Worm (Caenorhabditis elegans) whole organism, young adult: ENCODE results near the gene W04E12.4.
A peak's percentile ranks its signal among the peaks of the same experiment; 100 is the strongest.

Experiments
- B0261.1 ChIP-seq: sonication (generic microtip); optimal IDR thresholded peaks from 2 replicates; lab custom pipeline; 2016; ENCODE audit warnings: mild to moderate bottlenecking, missing genetic modification characterization, moderate library complexity, missing compliant biosample characterization
- C17E4.6 ChIP-seq: fragments of 200-800 bp; sonication (Bioruptor generic); IDR thresholded peaks from 2 replicates; pipeline ENCODE4 v1.3.6; 2022; ENCODE audit warnings: missing genetic modification reagents, missing genetic modification characterization, missing compliant biosample characterization
- F22D6.2 ChIP-seq: sonication (generic microtip); optimal IDR thresholded peaks from 2 replicates; lab custom pipeline; 2016; ENCODE audit warnings: mild to moderate bottlenecking, missing genetic modification characterization, missing compliant biosample characterization
- F52B5.7 ChIP-seq: sonication (generic microtip); optimal IDR thresholded peaks from 2 replicates; lab custom pipeline; 2016; ENCODE audit warnings: mild to moderate bottlenecking, missing genetic modification characterization, missing compliant biosample characterization
- F55B11.4 ChIP-seq: sonication (generic microtip); optimal IDR thresholded peaks from 2 replicates; lab custom pipeline; 2016; ENCODE audit warnings: missing compliant biosample characterization, missing genetic modification characterization, borderline replicate concordance; ENCODE audit not compliant: insufficient read depth
- F57C9.4 ChIP-seq: sonication (generic microtip); optimal IDR thresholded peaks from 2 replicates; lab custom pipeline; 2017; ENCODE audit warnings: mild to moderate bottlenecking, missing genetic modification characterization, missing compliant biosample characterization
- K11D2.4 ChIP-seq: fragments of 200-800 bp; sonication (Bioruptor generic); IDR thresholded peaks from 2 replicates; pipeline ENCODE4 v1.3.6; 2022; ENCODE audit warnings: missing genetic modification reagents, missing genetic modification characterization, missing compliant biosample characterization
- T26A5.8 ChIP-seq: sonication (generic microtip); optimal IDR thresholded peaks from 2 replicates; lab custom pipeline; 2016; ENCODE audit warnings: missing genetic modification characterization, missing compliant biosample characterization
- Y79H2A.3 ChIP-seq: fragments of 200-800 bp; sonication (Bioruptor generic); conservative IDR thresholded peaks from 2 replicates; pipeline ENCODE4 v1.3.6; 2022; ENCODE audit warnings: missing genetic modification reagents, missing genetic modification characterization, missing compliant biosample characterization
- ama-1 ChIP-seq, 3 experiments: fragments of 150-350 bp in 1 of 3; sonication (generic microtip) in 2 of 3; optimal IDR thresholded peaks; 2 replicates each; lab custom pipeline; 2014 to 2018; ENCODE audit warnings: missing biosample characterization in 2 of 3, missing genetic modification characterization in 2 of 3, missing genetic modification reagents in 2 of 3
- aptf-3 ChIP-seq: fragments of 200-800 bp; sonication (Bioruptor generic); IDR thresholded peaks from 2 replicates; pipeline ENCODE4 v1.3.6; 2022; ENCODE audit warnings: missing genetic modification characterization, missing compliant biosample characterization
- attf-5 ChIP-seq: fragments of 200-800 bp; sonication (Bioruptor generic); optimal IDR thresholded peaks from 2 replicates; lab custom pipeline; 2018; ENCODE audit warnings: mild to moderate bottlenecking, missing genetic modification characterization, missing compliant biosample characterization
- bed-1 ChIP-seq: fragments of 200-800 bp; sonication (Bioruptor generic); IDR thresholded peaks from 2 replicates; pipeline ENCODE4 v1.3.6; 2022; ENCODE audit warnings: missing genetic modification reagents, missing genetic modification characterization, missing compliant biosample characterization
- ceh-100 ChIP-seq: fragments of 200-800 bp; sonication (Bioruptor generic); IDR thresholded peaks from 2 replicates; pipeline ENCODE4 v1.3.6; 2022; ENCODE audit warnings: missing genetic modification reagents, missing genetic modification characterization, missing compliant biosample characterization
- ceh-27 ChIP-seq: fragments of 200-800 bp; sonication (Bioruptor generic); optimal IDR thresholded peaks from 2 replicates; lab custom pipeline; 2018; ENCODE audit warnings: mild to moderate bottlenecking, missing genetic modification characterization, moderate library complexity, missing compliant biosample characterization
- ceh-79 ChIP-seq: sonication (generic microtip); optimal IDR thresholded peaks from 2 replicates; lab custom pipeline; 2017; ENCODE audit warnings: mild to moderate bottlenecking, missing genetic modification characterization, missing compliant biosample characterization
- dox-1 ChIP-seq: fragments of 200-800 bp; sonication (Bioruptor generic); IDR thresholded peaks from 2 replicates; pipeline ENCODE4 v1.3.6; 2022; ENCODE audit warnings: missing genetic modification reagents, missing genetic modification characterization, missing compliant biosample characterization
- efl-1 ChIP-seq: fragments of 150-350 bp; optimal IDR thresholded peaks from 2 replicates; lab custom pipeline; 2014; ENCODE audit warnings: missing biosample characterization, missing genetic modification reagents, missing genetic modification characterization
- egrh-3 ChIP-seq: fragments of 200-800 bp; sonication (Bioruptor generic); IDR thresholded peaks from 2 replicates; pipeline ENCODE4 v1.3.6; 2022; ENCODE audit warnings: missing genetic modification reagents, missing genetic modification characterization, missing compliant biosample characterization
- fkh-3 ChIP-seq: sonication (generic microtip); optimal IDR thresholded peaks from 2 replicates; lab custom pipeline; 2016; ENCODE audit warnings: mild to moderate bottlenecking, missing genetic modification characterization, missing compliant biosample characterization
- gei-17 ChIP-seq: fragments of 200-800 bp; sonication (Bioruptor generic); optimal IDR thresholded peaks from 2 replicates; lab custom pipeline; 2018; ENCODE audit warnings: mild to moderate bottlenecking, missing genetic modification characterization, missing compliant biosample characterization
- him-1 ChIP-seq: sonication (generic microtip); optimal IDR thresholded peaks from 2 replicates; lab custom pipeline; 2016; ENCODE audit warnings: missing genotype, missing genetic modification reagents, missing genetic modification characterization, missing compliant biosample characterization
- hlh-26 ChIP-seq: fragments of 200-800 bp; sonication (Bioruptor generic); conservative IDR thresholded peaks from 2 replicates; pipeline ENCODE4 v1.3.6; 2022; ENCODE audit warnings: missing genetic modification reagents, missing genetic modification characterization, missing compliant biosample characterization
- lin-40 ChIP-seq: sonication (generic microtip); optimal IDR thresholded peaks from 2 replicates; lab custom pipeline; 2016; ENCODE audit warnings: missing genetic modification characterization, mild to moderate bottlenecking, missing compliant biosample characterization, missing genotype, missing genetic modification reagents
- lin-54 ChIP-seq: fragments of 200-800 bp; sonication (Bioruptor generic); optimal IDR thresholded peaks from 2 replicates; lab custom pipeline; 2018; ENCODE audit warnings: mild to moderate bottlenecking, missing genetic modification characterization, missing compliant biosample characterization
- lsl-1 ChIP-seq: fragments of 200-800 bp; sonication (Bioruptor generic); optimal IDR thresholded peaks from 2 replicates; lab custom pipeline; 2018; ENCODE audit warnings: mild to moderate bottlenecking, missing genetic modification characterization, moderate library complexity, missing compliant biosample characterization
- lsy-27 ChIP-seq: sonication (generic microtip); optimal IDR thresholded peaks from 2 replicates; lab custom pipeline; 2017; ENCODE audit warnings: missing genetic modification characterization, mild to moderate bottlenecking, missing compliant biosample characterization, antibody characterized with exemption, missing genotype, borderline replicate concordance; ENCODE audit not compliant: insufficient read depth
- madf-10 ChIP-seq: sonication (generic microtip); optimal IDR thresholded peaks from 2 replicates; lab custom pipeline; 2016; ENCODE audit warnings: mild to moderate bottlenecking, missing genetic modification characterization, missing compliant biosample characterization
- madf-6 ChIP-seq: fragments of 200-800 bp; sonication (Bioruptor generic); IDR thresholded peaks from 2 replicates; pipeline ENCODE4 v1.3.6; 2022; ENCODE audit warnings: missing genetic modification reagents, missing genetic modification characterization, missing compliant biosample characterization
- mes-4 ChIP-seq: sonication (generic microtip); optimal IDR thresholded peaks from 2 replicates; lab custom pipeline; 2016; ENCODE audit warnings: missing genotype, missing genetic modification characterization, missing compliant biosample characterization
- nfya-2 ChIP-seq: fragments of 200-800 bp; sonication (Bioruptor generic); IDR thresholded peaks from 2 replicates; pipeline ENCODE4 v1.3.6; 2022; ENCODE audit warnings: missing genetic modification reagents, missing genetic modification characterization, missing compliant biosample characterization
- nfyb-1 ChIP-seq: fragments of 200-800 bp; sonication (Bioruptor generic); IDR thresholded peaks from 2 replicates; pipeline ENCODE4 v1.3.6; 2022; ENCODE audit warnings: missing genetic modification reagents, missing genetic modification characterization, missing compliant biosample characterization
- nhr-120 ChIP-seq: fragments of 200-800 bp; sonication (Bioruptor generic); IDR thresholded peaks from 2 replicates; pipeline ENCODE4 v1.3.6; 2022; ENCODE audit warnings: missing genetic modification characterization, missing compliant biosample characterization
- nhr-27 ChIP-seq: fragments of 200-800 bp; sonication (Bioruptor generic); optimal IDR thresholded peaks from 2 replicates; lab custom pipeline; 2018; ENCODE audit warnings: mild to moderate bottlenecking, missing genetic modification characterization, moderate library complexity, missing compliant biosample characterization
- nhr-80 ChIP-seq: sonication (generic microtip); optimal IDR thresholded peaks from 2 replicates; lab custom pipeline; 2016; ENCODE audit warnings: missing genetic modification characterization, missing compliant biosample characterization
- pha-4 ChIP-seq: fragments of 150-350 bp; sonication (generic microtip); optimal IDR thresholded peaks from 2 replicates; lab custom pipeline; 2014; ENCODE audit warnings: missing biosample characterization, missing genetic modification reagents, missing genetic modification characterization
- rcor-1 ChIP-seq: fragments of 200-800 bp; sonication (Bioruptor generic); IDR thresholded peaks from 2 replicates; pipeline ENCODE4 v1.3.6; 2022; ENCODE audit warnings: missing genetic modification reagents, missing genetic modification characterization, missing compliant biosample characterization
- rpc-1 ChIP-seq, 2 experiments: fragments of 150-350 bp in 1 of 2; sonication (generic microtip) in 1 of 2; optimal IDR thresholded peaks; 2 replicates each; lab custom pipeline; 2014 to 2018; ENCODE audit warnings: missing biosample characterization in 1 of 2, missing genetic modification characterization in 1 of 2, missing genetic modification reagents in 1 of 2, missing genotype in 1 of 2
- snpc-1.3 ChIP-seq: sonication (generic microtip); optimal IDR thresholded peaks from 2 replicates; lab custom pipeline; 2017; ENCODE audit warnings: missing genetic modification characterization, mild to moderate bottlenecking, missing compliant biosample characterization, antibody characterized with exemption, moderate library complexity, missing genotype, missing genetic modification reagents; ENCODE audit not compliant: insufficient read depth
- somi-1 ChIP-seq: fragments of 200-800 bp; sonication (Bioruptor generic); optimal IDR thresholded peaks from 2 replicates; lab custom pipeline; 2018; ENCODE audit warnings: mild to moderate bottlenecking, missing genetic modification characterization, missing compliant biosample characterization
- zfh-2 ChIP-seq: fragments of 200-800 bp; sonication (Bioruptor generic); conservative IDR thresholded peaks from 2 replicates; pipeline ENCODE4 v1.3.6; 2022; ENCODE audit warnings: missing genetic modification reagents, missing genetic modification characterization, missing compliant biosample characterization
- ztf-25 ChIP-seq: fragments of 200-800 bp; sonication (Bioruptor generic); IDR thresholded peaks from 2 replicates; pipeline ENCODE4 v1.3.6; 2022; ENCODE audit warnings: missing genetic modification reagents, missing genetic modification characterization, missing compliant biosample characterization
- ztf-28 ChIP-seq: fragments of 200-800 bp; sonication (Bioruptor generic); IDR thresholded peaks from 2 replicates; pipeline ENCODE4 v1.3.6; 2022; ENCODE audit warnings: missing genetic modification reagents, missing genetic modification characterization, missing compliant biosample characterization
- ztf-6 ChIP-seq: fragments of 200-800 bp; sonication (Bioruptor generic); IDR thresholded peaks from 2 replicates; pipeline ENCODE4 v1.3.6; 2022; ENCODE audit warnings: missing genetic modification reagents, missing genetic modification characterization, missing compliant biosample characterization

W04E12.4 gene

DNA sequence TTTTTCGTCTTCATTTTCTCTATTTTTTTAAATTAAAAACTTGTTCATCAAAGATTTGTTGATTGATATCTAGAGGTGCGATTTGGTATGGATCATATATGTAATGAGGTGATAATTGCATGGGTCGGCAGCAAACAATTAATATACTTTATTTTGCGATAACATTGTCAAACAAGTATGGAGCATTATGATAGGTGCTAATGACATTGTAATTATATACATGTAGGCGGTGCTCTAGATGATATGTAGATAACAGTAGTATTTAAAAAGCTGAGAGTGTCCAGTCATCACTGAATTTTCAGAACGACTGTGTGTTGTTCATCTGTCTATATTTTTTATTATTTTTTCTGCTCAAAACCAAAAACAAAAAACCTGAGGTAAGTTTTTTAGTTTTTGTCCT is 13.1 kb upstream of the W04E12.4 start, which contains the start of gene Y116F11A.1:
TSS of gene Y116F11A.1 (plus strand) at position 301 of the 400 bp plus-strand sequence.
- TF ChIP-seq lin-40 (tag; lab: Kevin White, UChicago) (no peak), K11D2.4 (GFP tag; lab: Robert Waterston, UW) (no peak), snpc-1.3 (tag; lab: Kevin White, UChicago) (no peak), ztf-28 (GFP tag; lab: Robert Waterston, UW) (no peak), lin-54 (GFP tag; lab: Kevin White, UChicago) (no peak)

ce11 chrV:19733728-19734127 is 9.7 kb upstream of the W04E12.4 start:
- TF ChIP-seq somi-1: no peak
- no peak for TF ChIP-seq madf-6 (GFP tag; lab: Robert Waterston, UW)
- TF ChIP-seq attf-5 (GFP tag; lab: Kevin White, UChicago): no peak
- TF ChIP-seq nfya-2 (GFP tag; lab: Robert Waterston, UW): no peak
- TF ChIP-seq mes-4 (tag; lab: Kevin White, UChicago): no peak
- no peak for TF ChIP-seq nfyb-1
- 0 out of 2 replicates have a peak, but pooled peaks have one; percentile 36 for TF ChIP-seq C17E4.6 (GFP tag; lab: Robert Waterston, UW)
- no peak for TF ChIP-seq pha-4 (tag; lab: Kevin White, UChicago)
- no peak for TF ChIP-seq dox-1 (GFP tag; lab: Robert Waterston, UW)
- TF ChIP-seq Y79H2A.3: no peak
- TF ChIP-seq nhr-120 (GFP tag; lab: Robert Waterston, UW): 0 out of 2 replicates have a peak, but pooled peaks have one; percentile 51
- no peak for TF ChIP-seq F52B5.7 (tag; lab: Kevin White, UChicago)
- TF ChIP-seq him-1 (tag; lab: Kevin White, UChicago): no peak
- no peak for TF ChIP-seq lsl-1 (GFP tag; lab: Kevin White, UChicago)
- TF ChIP-seq fkh-3 (tag; lab: Kevin White, UChicago): no peak
- TF ChIP-seq egrh-3 (GFP tag; lab: Robert Waterston, UW): peak; percentile 48; the same call in 1 of the 2 replicates
- TF ChIP-seq ceh-100: no peak
- TF ChIP-seq nhr-27 (tag; lab: Kevin White, UChicago): no peak
- 0 out of 2 replicates have a peak, but pooled peaks have one; percentile 38 for TF ChIP-seq aptf-3 (GFP tag; lab: Robert Waterston, UW)
- TF ChIP-seq ama-1 (optimal IDR thresholded peaks at IDR 0.05; lab: Kevin White, UChicago): no peak
- TF ChIP-seq ama-1 (GFP tag; optimal IDR thresholded peaks at IDR 0.05; lab: Kevin White, UChicago): no peak
- no peak for TF ChIP-seq ceh-27 (GFP tag; lab: Kevin White, UChicago)
- TF ChIP-seq B0261.1 (tag; lab: Kevin White, UChicago): no peak
- no peak for TF ChIP-seq F22D6.2 (tag; lab: Kevin White, UChicago)
- no peak for TF ChIP-seq K11D2.4 (GFP tag; lab: Robert Waterston, UW)
- no peak for TF ChIP-seq ztf-25 (GFP tag; lab: Robert Waterston, UW)
- TF ChIP-seq rpc-1 (optimal IDR thresholded peaks at IDR 0.05; lab: Kevin White, UChicago): no peak
- TF ChIP-seq rpc-1 (tag; optimal IDR thresholded peaks at IDR 0.05; lab: Kevin White, UChicago): no peak
- no peak for TF ChIP-seq gei-17 (GFP tag; lab: Kevin White, UChicago)
- no peak for TF ChIP-seq efl-1 (GFP tag; lab: Kevin White, UChicago)
- TF ChIP-seq zfh-2 (GFP tag; lab: Robert Waterston, UW): peak; percentile 85
- TF ChIP-seq ceh-79 (tag; lab: Kevin White, UChicago): no peak
- TF ChIP-seq T26A5.8 (tag; lab: Kevin White, UChicago): no peak
- TF ChIP-seq F55B11.4: no peak
- no peak for TF ChIP-seq ztf-6
- TF ChIP-seq madf-10 (tag; lab: Kevin White, UChicago): no peak
- no peak for TF ChIP-seq bed-1 (GFP tag; lab: Robert Waterston, UW)
- no peak for TF ChIP-seq hlh-26
- no peak for TF ChIP-seq nhr-80 (tag; lab: Kevin White, UChicago)
- no peak for TF ChIP-seq rcor-1 (GFP tag; lab: Robert Waterston, UW)
- no peak for TF ChIP-seq lsy-27
- no peak for TF ChIP-seq F57C9.4 (tag; lab: Kevin White, UChicago)
